Fruit fly (Drosophila melanogaster) whole organism, embryonic: ENCODE measurements around the gene UQCR-6.4L.

Experiments
- BtbVII ChIP-seq: fragments of 200-800 bp; sonication (Bioruptor generic); optimal IDR thresholded peaks from 3 replicates; lab custom pipeline; 2017; ENCODE audit warnings: missing biosample characterization, mild to moderate bottlenecking, missing genetic modification characterization
- CG10274 ChIP-seq: fragments of 200-800 bp; sonication (Bioruptor generic); optimal IDR thresholded peaks from 3 replicates; lab custom pipeline; 2017; ENCODE audit warnings: missing biosample characterization, mild to moderate bottlenecking, missing genetic modification characterization
- CG10565 ChIP-seq: fragments of 200-800 bp; sonication (Bioruptor generic); optimal IDR thresholded peaks from 3 replicates; lab custom pipeline; 2016; ENCODE audit warnings: missing biosample characterization, mild to moderate bottlenecking, missing genetic modification characterization
- CG11504 ChIP-seq: fragments of 200-800 bp; sonication (Bioruptor generic); optimal IDR thresholded peaks from 3 replicates; lab custom pipeline; 2019; ENCODE audit warnings: missing biosample characterization, mild to moderate bottlenecking, missing genetic modification characterization, moderate library complexity
- CG11696 ChIP-seq: fragments of 200-800 bp; sonication (Bioruptor generic); IDR thresholded peaks from 2 replicates; pipeline ENCODE4 v1.3.6; 2022; ENCODE audit warnings: missing biosample characterization, missing genetic modification characterization
- CG11723 ChIP-seq: fragments of 200-800 bp; sonication (Bioruptor generic); optimal IDR thresholded peaks from 2 replicates; lab custom pipeline; 2017; ENCODE audit warnings: missing biosample characterization, mild to moderate bottlenecking, missing genetic modification characterization
- CG12299 ChIP-seq: fragments of 200-800 bp; sonication (Bioruptor generic); optimal IDR thresholded peaks from 2 replicates; lab custom pipeline; 2018; ENCODE audit warnings: missing biosample characterization, mild to moderate bottlenecking, missing genetic modification characterization
- CG17612 ChIP-seq: fragments of 200-800 bp; sonication (Bioruptor generic); IDR thresholded peaks from 2 replicates; pipeline ENCODE4 v1.3.6; 2022; ENCODE audit warnings: missing biosample characterization, missing genetic modification characterization
- CG2116 ChIP-seq: fragments of 200-800 bp; sonication (Bioruptor generic); optimal IDR thresholded peaks from 3 replicates; lab custom pipeline; 2018; ENCODE audit warnings: missing biosample characterization, mild to moderate bottlenecking, missing genetic modification characterization
- CG2120 ChIP-seq: fragments of 200-800 bp; sonication (Bioruptor generic); optimal IDR thresholded peaks from 3 replicates; lab custom pipeline; 2016; ENCODE audit warnings: missing biosample characterization, missing genetic modification characterization
- CG3163 ChIP-seq: fragments of 200-800 bp; sonication (Bioruptor generic); optimal IDR thresholded peaks from 3 replicates; lab custom pipeline; 2016; ENCODE audit warnings: missing biosample characterization, missing genetic modification characterization
- CG32772 ChIP-seq: fragments of 200-800 bp; sonication (Bioruptor generic); IDR thresholded peaks from 2 replicates; pipeline ENCODE4 v1.3.6; 2022; ENCODE audit warnings: missing biosample characterization, missing genetic modification characterization
- CG3726 ChIP-seq: fragments of 200-800 bp; sonication (Bioruptor generic); IDR thresholded peaks from 3 replicates; pipeline ENCODE4, ENCODE4 v1.3.6; 2022; ENCODE audit warnings: missing biosample characterization, missing genetic modification characterization
- CG6272 ChIP-seq: fragments of 200-800 bp; sonication (Bioruptor generic); IDR thresholded peaks from 2 replicates; pipeline ENCODE4 v1.3.6; 2022; ENCODE audit warnings: missing biosample characterization, missing genetic modification characterization
- CG6654 ChIP-seq: fragments of 200-800 bp; sonication (Bioruptor generic); optimal IDR thresholded peaks from 2 replicates; lab custom pipeline; 2017; ENCODE audit warnings: missing biosample characterization, mild to moderate bottlenecking, missing genetic modification characterization
- CG6689 ChIP-seq: fragments of 200-800 bp; sonication (Bioruptor generic); IDR thresholded peaks from 2 replicates; pipeline ENCODE4 v1.3.6; 2022; ENCODE audit warnings: missing biosample characterization, missing genetic modification characterization
- CG7372 ChIP-seq: fragments of 200-800 bp; sonication (Bioruptor generic); IDR thresholded peaks from 2 replicates; pipeline ENCODE4 v1.3.6; 2022; ENCODE audit warnings: missing biosample characterization, missing genetic modification characterization
- CG8359 ChIP-seq: fragments of 200-800 bp; sonication (Bioruptor generic); optimal IDR thresholded peaks from 2 replicates; lab custom pipeline; 2017; ENCODE audit warnings: missing biosample characterization, mild to moderate bottlenecking, missing genetic modification characterization, borderline replicate concordance
- Dad ChIP-seq: fragments of 200-800 bp; sonication (Bioruptor generic); optimal IDR thresholded peaks from 3 replicates; lab custom pipeline; 2016; ENCODE audit warnings: missing biosample characterization, missing genetic modification characterization
- Dfd ChIP-seq, 2 experiments: fragments of >200 bp; optimal IDR thresholded peaks; 2 replicates each; lab custom pipeline; 2017; ENCODE audit warnings: missing biosample characterization in 2 of 2, missing genetic modification characterization in 2 of 2
- Doc3 ChIP-seq: fragments of 200-800 bp; sonication (Bioruptor generic); IDR thresholded peaks from 3 replicates; pipeline ENCODE4 v1.3.6; 2022; ENCODE audit warnings: missing biosample characterization, missing genetic modification characterization; ENCODE audit not compliant: partially characterized antibody
- Ets97D ChIP-seq: fragments of 200-800 bp; sonication (Bioruptor generic); optimal IDR thresholded peaks from 3 replicates; lab custom pipeline; 2016; ENCODE audit warnings: missing biosample characterization, missing genetic modification characterization
- Hmx ChIP-seq: fragments of 200-800 bp; sonication (Bioruptor generic); optimal IDR thresholded peaks from 2 replicates; lab custom pipeline; 2016; ENCODE audit warnings: missing biosample characterization, missing genetic modification characterization
- Hsf ChIP-seq: fragments of 200-800 bp; sonication (Bioruptor generic); optimal IDR thresholded peaks from 3 replicates; lab custom pipeline; 2016; ENCODE audit warnings: missing biosample characterization, missing genetic modification characterization
- Max ChIP-seq: fragments of 200-800 bp; sonication (Bioruptor generic); optimal IDR thresholded peaks from 2 replicates; lab custom pipeline; 2016; ENCODE audit warnings: missing biosample characterization, mild to moderate bottlenecking, missing genetic modification characterization
- Oli ChIP-seq: fragments of 200-800 bp; sonication (Bioruptor generic); optimal IDR thresholded peaks from 2 replicates; lab custom pipeline; 2018; ENCODE audit warnings: missing biosample characterization, mild to moderate bottlenecking, missing genetic modification characterization, moderate library complexity
- Poxn ChIP-seq: fragments of 200-800 bp; sonication (Bioruptor generic); IDR thresholded peaks from 2 replicates; pipeline ENCODE4 v1.3.6; 2022; ENCODE audit warnings: missing biosample characterization, missing genetic modification characterization
- Rx ChIP-seq: fragments of 200-800 bp; sonication (Bioruptor generic); IDR thresholded peaks from 2 replicates; pipeline ENCODE4 v1.3.6; 2022; ENCODE audit warnings: missing biosample characterization, missing genetic modification characterization
- Sin3A ChIP-seq: fragments of >200 bp; optimal IDR thresholded peaks from 2 replicates; lab custom pipeline; 2018
- amos ChIP-seq: fragments of 200-800 bp; sonication (Bioruptor generic); IDR thresholded peaks from 2 replicates; pipeline ENCODE4 v1.3.6; 2022; ENCODE audit warnings: missing biosample characterization, missing genetic modification characterization; ENCODE audit not compliant: partially characterized antibody
- btn ChIP-seq: fragments of 200-800 bp; sonication (Bioruptor generic); optimal IDR thresholded peaks from 2 replicates; lab custom pipeline; 2016; ENCODE audit warnings: missing biosample characterization, missing genetic modification characterization
- cg ChIP-seq: fragments of 200-800 bp; sonication (Bioruptor generic); optimal IDR thresholded peaks from 3 replicates; lab custom pipeline; 2019; ENCODE audit warnings: missing biosample characterization, mild to moderate bottlenecking, missing genetic modification characterization, moderate library complexity
- chif ChIP-seq, 2 experiments: fragments of 200-800 bp; sonication (Bioruptor generic); optimal IDR thresholded peaks; 3 replicates each; lab custom pipeline; 2016; ENCODE audit warnings: missing biosample characterization in 2 of 2, missing genetic modification characterization in 2 of 2
- dm ChIP-seq: fragments of 200-800 bp; sonication (Bioruptor generic); optimal IDR thresholded peaks from 3 replicates; lab custom pipeline; 2016; ENCODE audit warnings: missing biosample characterization, missing genetic modification characterization
- dmrt11E ChIP-seq: fragments of 200-800 bp; sonication (Bioruptor generic); optimal IDR thresholded peaks from 3 replicates; lab custom pipeline; 2018; ENCODE audit warnings: missing biosample characterization, mild to moderate bottlenecking, missing genetic modification characterization, moderate library complexity
- exex ChIP-seq: fragments of 200-800 bp; sonication (Bioruptor generic); optimal IDR thresholded peaks from 4 replicates; lab custom pipeline; 2018; ENCODE audit warnings: missing biosample characterization, mild to moderate bottlenecking, missing genetic modification characterization, moderate library complexity
- gem ChIP-seq: fragments of 200-800 bp; sonication (Bioruptor generic); optimal IDR thresholded peaks from 2 replicates; lab custom pipeline; 2019; ENCODE audit warnings: missing biosample characterization, mild to moderate bottlenecking, missing genetic modification characterization, moderate library complexity
- insv ChIP-seq, 2 experiments: fragments of 200-800 bp; sonication (Bioruptor generic); optimal IDR thresholded peaks; 3 replicates each; lab custom pipeline; 2016 to 2018; ENCODE audit warnings: missing biosample characterization in 2 of 2, missing genetic modification characterization in 2 of 2
- ken ChIP-seq: fragments of 200-800 bp; sonication (Bioruptor generic); IDR thresholded peaks from 3 replicates; pipeline ENCODE4 v1.3.6; 2022; ENCODE audit warnings: missing biosample characterization, missing genetic modification characterization
- pho ChIP-seq: fragments of 200-800 bp; sonication (Bioruptor generic); optimal IDR thresholded peaks from 2 replicates; lab custom pipeline; 2016; ENCODE audit warnings: missing biosample characterization, missing genetic modification characterization
- salm ChIP-seq: fragments of 200-800 bp; sonication (Bioruptor generic); optimal IDR thresholded peaks from 2 replicates; lab custom pipeline; 2018; ENCODE audit warnings: missing biosample characterization, mild to moderate bottlenecking, missing genetic modification characterization
- sc ChIP-seq, 3 experiments: fragments of >200 bp in 2 of 3; fragments of 200-800 bp in 1 of 3; sonication (Bioruptor generic) in 1 of 3; optimal IDR thresholded peaks; 2 replicates in 2 of 3; 3 replicates in 1 of 3; lab custom pipeline; 2017; ENCODE audit warnings: mild to moderate bottlenecking in 1 of 3, missing biosample characterization in 1 of 3, missing genetic modification characterization in 1 of 3, missing genetic modification reagents in 1 of 3
- shn ChIP-seq: fragments of 200-800 bp; sonication (Bioruptor generic); optimal IDR thresholded peaks from 3 replicates; lab custom pipeline; 2016; ENCODE audit warnings: missing biosample characterization, missing genetic modification characterization
- sim ChIP-seq: fragments of 200-800 bp; sonication (Bioruptor generic); IDR thresholded peaks from 2 replicates; pipeline ENCODE4 v1.3.6; 2022; ENCODE audit warnings: missing biosample characterization, missing genetic modification characterization
- sr ChIP-seq: fragments of 200-800 bp; sonication (Bioruptor generic); IDR thresholded peaks from 3 replicates; pipeline ENCODE4 v1.3.6; 2022; ENCODE audit warnings: missing biosample characterization, missing genetic modification characterization
- tna ChIP-seq: fragments of 200-800 bp; sonication (Bioruptor generic); IDR thresholded peaks from 2 replicates; pipeline ENCODE4 v1.3.6; 2022; ENCODE audit warnings: missing biosample characterization, missing genetic modification characterization; ENCODE audit not compliant: partially characterized antibody
- ttk ChIP-seq: fragments of 200-800 bp; sonication (Bioruptor generic); IDR thresholded peaks from 2 replicates; pipeline ENCODE4 v2.1.2; 2022; ENCODE audit warnings: missing biosample characterization, missing genetic modification characterization
- unpg ChIP-seq: fragments of 200-800 bp; sonication (Bioruptor generic); optimal IDR thresholded peaks from 3 replicates; lab custom pipeline; 2018; ENCODE audit warnings: missing biosample characterization, mild to moderate bottlenecking, missing genetic modification characterization, moderate library complexity
- usp ChIP-seq: fragments of >200 bp; optimal IDR thresholded peaks from 2 replicates; lab custom pipeline; 2017; ENCODE audit warnings: missing biosample characterization, missing genetic modification characterization
- vnd ChIP-seq: fragments of 200-800 bp; sonication (Bioruptor generic); IDR thresholded peaks from 3 replicates; pipeline ENCODE4 v1.3.6; 2022; ENCODE audit warnings: missing biosample characterization, missing genetic modification characterization; ENCODE audit not compliant: partially characterized antibody

The UQCR-6.4L gene

dm6 chr3L:16533932-16534331, 32.6 kb upstream of the UQCR-6.4L start (continued):
- TF ChIP-seq Dad (GFP tag; lab: Kevin White, UChicago) = peak; percentile 23
- peak; percentile 69 for TF ChIP-seq shn
- peak; percentile 66; the same call in 1 of the 2 replicates for TF ChIP-seq CG32772 (GFP tag; lab: Robert Waterston, UW)
- peak; percentile 79 for TF ChIP-seq BtbVII (GFP tag; lab: Kevin White, UChicago)
- TF ChIP-seq Rx (GFP tag; lab: Robert Waterston, UW) = peak; percentile 40; the same call in 1 of the 2 replicates
- TF ChIP-seq gem (tag; lab: Kevin White, UChicago) = peak; percentile 93
- TF ChIP-seq cg = peak; percentile 35
- TF ChIP-seq tna (GFP tag; lab: Robert Waterston, UW) = no peak
- TF ChIP-seq CG10274 (GFP tag; lab: Kevin White, UChicago) = peak; percentile 58
- TF ChIP-seq Hsf (GFP tag; lab: Kevin White, UChicago) = peak; percentile 83
- peak; percentile 63 for TF ChIP-seq salm (tag; lab: Kevin White, UChicago)
- TF ChIP-seq Hmx (GFP tag; lab: Kevin White, UChicago) = no peak
- peak; percentile 86 for TF ChIP-seq unpg (GFP tag; lab: Kevin White, UChicago)
- peak; percentile 87 for TF ChIP-seq CG2120 (GFP tag; lab: Kevin White, UChicago)
- TF ChIP-seq Poxn (GFP tag; lab: Robert Waterston, UW) = 0 out of 2 replicates have a peak, but pooled peaks have one; percentile 15
- TF ChIP-seq Dfd (GFP tag; optimal IDR thresholded peaks at IDR 0.05; lab: Kevin White, UChicago) = no peak
- peak; percentile 78 for TF ChIP-seq CG12299 (tag; lab: Kevin White, UChicago)
- no peak for TF ChIP-seq Ets97D (GFP tag; lab: Kevin White, UChicago)
- peak; percentile 78 for TF ChIP-seq chif (GFP tag; optimal IDR thresholded peaks at IDR 0.05; lab: Kevin White, UChicago)
- TF ChIP-seq CG6272 (GFP tag; lab: Robert Waterston, UW) = 0 out of 2 replicates have a peak, but pooled peaks have one; percentile 27
- peak; percentile 89 for TF ChIP-seq Oli (tag; lab: Kevin White, UChicago)
- no peak for TF ChIP-seq CG11696 (GFP tag; lab: Robert Waterston, UW)
- peak; percentile 65 for TF ChIP-seq CG6654
- peak; percentile 44; the same call in 1 of the 2 replicates for TF ChIP-seq ttk (GFP tag; lab: Robert Waterston, UW)
- TF ChIP-seq CG8359 (GFP tag; lab: Kevin White, UChicago) = peak; percentile 58
- TF ChIP-seq CG11504 (tag; lab: Kevin White, UChicago) = peak; percentile 90
- peak; percentile 22 for TF ChIP-seq CG2116 (GFP tag; lab: Kevin White, UChicago)
- TF ChIP-seq dm (GFP tag; lab: Kevin White, UChicago) = peak; percentile 49
- no peak for TF ChIP-seq sc (optimal IDR thresholded peaks at IDR 0.05; lab: Kevin White, UChicago)
- peak; percentile 68 for TF ChIP-seq sc (GFP tag; optimal IDR thresholded peaks at IDR 0.05; lab: Kevin White, UChicago)
- TF ChIP-seq CG3726 (GFP tag; lab: Robert Waterston, UW) = no peak
- no peak for TF ChIP-seq Doc3
- peak; percentile 69 for TF ChIP-seq CG7372 (GFP tag; lab: Robert Waterston, UW)
- TF ChIP-seq sim = no peak
- TF ChIP-seq CG17612 (GFP tag; lab: Robert Waterston, UW) = no peak
- TF ChIP-seq amos (GFP tag; lab: Robert Waterston, UW) = no peak
- peak; percentile 18 for TF ChIP-seq CG10565 (GFP tag; lab: Kevin White, UChicago)
- TF ChIP-seq Max (GFP tag; lab: Kevin White, UChicago) = peak; percentile 80
- TF ChIP-seq CG3163 (GFP tag; lab: Kevin White, UChicago) = no peak
- TF ChIP-seq pho (GFP tag; lab: Kevin White, UChicago) = peak; percentile 54
- no peak for TF ChIP-seq vnd (GFP tag; lab: Robert Waterston, UW)
- TF ChIP-seq sr = no peak
- TF ChIP-seq insv (GFP tag; optimal IDR thresholded peaks at IDR 0.05; lab: Kevin White, UChicago) = peak in 1 of 2 experiments; percentile 2
- TF ChIP-seq CG11723 (GFP tag; lab: Kevin White, UChicago) = peak; percentile 66
- TF ChIP-seq usp = no peak
- TF ChIP-seq CG6689 (GFP tag; lab: Robert Waterston, UW) = peak; percentile 77
- no peak for TF ChIP-seq Sin3A (lab: Kevin White, UChicago)
- peak; percentile 25 for TF ChIP-seq exex (tag; lab: Kevin White, UChicago)
- TF ChIP-seq btn (GFP tag; lab: Kevin White, UChicago) = peak; percentile 10
- TF ChIP-seq dmrt11E (tag; lab: Kevin White, UChicago) = peak; percentile 70
- TF ChIP-seq ken = peak; percentile 55; the same call in 1 of the 3 replicates
